Worm (Caenorhabditis elegans) whole organism, L3 larva: Measurements from ENCODE around the gene srw-123.

Experiments used
- R02D3.7 ChIP-seq: fragments of 150-350 bp; optimal IDR thresholded peaks from 2 replicates; lab custom pipeline; 2014; ENCODE audit warnings: missing biosample characterization, missing genetic modification characterization
- elt-3 ChIP-seq, 3 experiments: fragments of 150-350 bp in 1 of 3; sonication (generic microtip) in 2 of 3; optimal IDR thresholded peaks; 2 replicates in 2 of 3; 4 replicates in 1 of 3; lab custom pipeline; 2014 to 2017; ENCODE audit warnings: missing biosample characterization in 3 of 3, missing genetic modification characterization in 3 of 3
- lin-39 ChIP-seq: fragments of 150-350 bp; optimal IDR thresholded peaks from 2 replicates; lab custom pipeline; 2018; ENCODE audit warnings: missing biosample characterization, missing genetic modification reagents, missing genetic modification characterization
- nfya-1 ChIP-seq: sonication (generic microtip); optimal IDR thresholded peaks from 2 replicates; lab custom pipeline; 2017; ENCODE audit warnings: missing genetic modification characterization, mild to moderate bottlenecking, missing compliant biosample characterization, antibody characterized with exemption, moderate library complexity; ENCODE audit not compliant: insufficient read depth
- nhr-12 ChIP-seq: fragments of 150-350 bp; optimal IDR thresholded peaks from 2 replicates; lab custom pipeline; 2014; ENCODE audit warnings: missing biosample characterization, missing genetic modification characterization
- nhr-23 ChIP-seq: fragments of 150-350 bp; optimal IDR thresholded peaks from 2 replicates; lab custom pipeline; 2014; ENCODE audit warnings: missing biosample characterization, missing genetic modification reagents, missing genetic modification characterization
- pha-4 ChIP-seq: fragments of 150-350 bp; optimal IDR thresholded peaks from 2 replicates; lab custom pipeline; 2014; ENCODE audit warnings: missing biosample characterization, missing genetic modification reagents, missing genetic modification characterization
- sea-2 ChIP-seq: fragments of 150-350 bp; sonication (generic microtip); optimal IDR thresholded peaks from 4 replicates; lab custom pipeline; 2014; ENCODE audit warnings: missing biosample characterization, missing genetic modification reagents, missing genetic modification characterization
- snpc-4 ChIP-seq: fragments of 150-350 bp; optimal IDR thresholded peaks from 2 replicates; lab custom pipeline; 2014; ENCODE audit warnings: missing biosample characterization, missing genetic modification characterization
- unc-62 ChIP-seq: fragments of 150-350 bp; sonication (generic microtip); optimal IDR thresholded peaks from 4 replicates; lab custom pipeline; 2014; ENCODE audit warnings: missing biosample characterization, missing genetic modification reagents, missing genetic modification characterization
- ztf-11 ChIP-seq: fragments of 150-350 bp; optimal IDR thresholded peaks from 2 replicates; lab custom pipeline; 2014; ENCODE audit warnings: missing biosample characterization, missing genetic modification characterization

DNA sequence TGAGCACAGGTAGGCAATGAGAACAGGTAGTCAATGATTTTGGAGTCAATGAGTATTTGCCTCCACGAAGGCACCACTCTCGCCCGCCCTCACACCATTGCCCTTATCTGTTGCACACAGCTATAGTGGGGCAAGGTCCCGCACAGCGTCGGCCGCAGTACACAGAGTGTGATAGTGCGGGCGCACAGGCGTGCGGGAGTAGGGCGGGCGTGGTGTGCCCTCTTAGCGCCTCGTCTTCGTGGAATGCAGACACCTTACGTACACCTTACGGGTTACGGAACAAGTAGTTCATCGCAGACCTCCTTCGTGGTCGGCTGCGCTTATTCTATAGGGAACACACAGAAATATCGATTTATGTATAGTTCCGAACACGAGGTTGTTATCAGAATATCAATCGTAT is 42.7 kb upstream of the srw-123 start:
- TF ChIP-seq pha-4 (no peak), lin-39 (tag; lab: Kevin White, UChicago) (no peak), ztf-11 (tag; lab: Kevin White, UChicago) (no peak), nhr-12 (tag; lab: Kevin White, UChicago) (no peak), nhr-23 (tag; lab: Kevin White, UChicago) (no peak), unc-62 (GFP tag; lab: Kevin White, UChicago) (no peak), elt-3 (tag; optimal IDR thresholded peaks at IDR 0.05; lab: Kevin White, UChicago) (no peak), nfya-1 (tag; lab: Kevin White, UChicago) (no peak), sea-2 (GFP tag; lab: Kevin White, UChicago) (no peak), R02D3.7 (tag; lab: Kevin White, UChicago) (no peak), snpc-4 (tag; lab: Kevin White, UChicago) (no peak)
